Worm (Caenorhabditis elegans): ENCODE data around the gene C46A5.6.

DNA sequence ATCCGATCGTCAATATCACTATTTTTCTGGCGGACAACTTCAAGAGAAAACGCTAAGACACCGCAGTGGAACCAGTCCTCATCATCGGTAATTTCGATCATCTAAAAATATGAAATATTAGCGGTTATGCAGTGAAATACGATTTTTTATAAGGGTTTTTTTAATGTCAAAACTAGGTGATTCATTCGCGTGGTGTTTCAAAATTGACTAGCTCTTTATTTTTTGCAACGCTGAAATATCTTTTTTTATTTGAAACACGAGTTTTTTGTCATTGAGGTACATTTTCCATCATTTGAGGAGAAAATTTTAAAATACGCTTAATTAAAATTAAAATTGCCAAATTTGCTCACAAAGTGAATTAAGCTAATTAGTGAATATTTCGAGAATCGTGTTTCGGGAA, 4.1 kb downstream of the C46A5.6 start, which contains the start of gene dsb-3:
- no peak for TF ChIP-seq fax-1 (tag; optimal IDR thresholded peaks at IDR 0.05)
- no peak for TF ChIP-seq tbx-2 (tag; optimal IDR thresholded peaks at IDR 0.05)
- TF ChIP-seq pag-3 (tag; optimal IDR thresholded peaks at IDR 0.05; ENCODE audit: borderline replicate concordance): no peak
- TF ChIP-seq pha-4 (tag; optimal IDR thresholded peaks at IDR 0.05): no peak
- TF ChIP-seq hlh-15 (tag; optimal IDR thresholded peaks at IDR 0.05): no peak
- no peak for TF ChIP-seq fkh-6 (tag; optimal IDR thresholded peaks at IDR 0.05)
- TF ChIP-seq F13H6.1 (tag; optimal IDR thresholded peaks at IDR 0.05): no peak
- no peak for TF ChIP-seq ama-1 (optimal IDR thresholded peaks at IDR 0.05)
- no peak for TF ChIP-seq nhr-11 (tag; optimal IDR thresholded peaks at IDR 0.05)
- no peak for TF ChIP-seq pqm-1 (tag; optimal IDR thresholded peaks at IDR 0.05)
- TF ChIP-seq pat-9 (tag; optimal IDR thresholded peaks at IDR 0.05): no peak
